Fruit fly (Drosophila melanogaster) whole organism, prepupa: ENCODE results near the gene ppk23.

ENCODE experiments used
- CG10631 ChIP-seq: fragments of 200-800 bp; sonication (Bioruptor generic); optimal IDR thresholded peaks from 2 replicates; lab custom pipeline; 2016; ENCODE audit warnings: missing biosample characterization, missing genetic modification characterization
- CG10669 ChIP-seq: fragments of 200-800 bp; sonication (Bioruptor generic); optimal IDR thresholded peaks from 3 replicates; lab custom pipeline; 2018; ENCODE audit warnings: missing biosample characterization, mild to moderate bottlenecking, missing genetic modification characterization, moderate library complexity
- CG11294 ChIP-seq: fragments of 200-800 bp; sonication (Bioruptor generic); IDR thresholded peaks from 2 replicates; pipeline ENCODE4 v1.3.6; 2022; ENCODE audit warnings: missing biosample characterization, missing genetic modification characterization
- CG11902 ChIP-seq: fragments of 200-800 bp; sonication (Bioruptor generic); optimal IDR thresholded peaks from 3 replicates; lab custom pipeline; 2016; ENCODE audit warnings: missing biosample characterization, missing genetic modification characterization
- CG15336 ChIP-seq: fragments of 200-800 bp; sonication (Bioruptor generic); IDR thresholded peaks from 2 replicates; pipeline ENCODE4 v1.3.6; 2022; ENCODE audit warnings: missing biosample characterization, missing genetic modification characterization
- CG16779 ChIP-seq: fragments of 200-800 bp; sonication (Bioruptor generic); optimal IDR thresholded peaks from 3 replicates; lab custom pipeline; 2017; ENCODE audit warnings: missing biosample characterization, mild to moderate bottlenecking, missing genetic modification characterization
- CG31627 ChIP-seq: fragments of 200-800 bp; sonication (Bioruptor generic); optimal IDR thresholded peaks from 3 replicates; lab custom pipeline; 2016; ENCODE audit warnings: missing biosample characterization, missing genetic modification characterization
- CG32006 ChIP-seq: fragments of 200-800 bp; sonication (Bioruptor generic); optimal IDR thresholded peaks from 3 replicates; lab custom pipeline; 2017; ENCODE audit warnings: missing biosample characterization, mild to moderate bottlenecking, missing genetic modification characterization
- CG34406 ChIP-seq: fragments of 200-800 bp; sonication (Bioruptor generic); optimal IDR thresholded peaks from 3 replicates; lab custom pipeline; 2016; ENCODE audit warnings: missing biosample characterization, missing genetic modification characterization
- CG3919 ChIP-seq: fragments of 200-800 bp; sonication (Bioruptor generic); optimal IDR thresholded peaks from 3 replicates; lab custom pipeline; 2016; ENCODE audit warnings: missing biosample characterization, missing genetic modification characterization
- CG4318 ChIP-seq: fragments of 200-800 bp; sonication (Bioruptor generic); optimal IDR thresholded peaks from 3 replicates; lab custom pipeline; 2017; ENCODE audit warnings: missing biosample characterization, mild to moderate bottlenecking, missing genetic modification characterization
- CG6163 ChIP-seq: fragments of 200-800 bp; sonication (Bioruptor generic); IDR thresholded peaks from 3 replicates; pipeline ENCODE4 v1.3.6; 2022; ENCODE audit warnings: missing biosample characterization, missing genetic modification characterization
- CG6276 ChIP-seq: fragments of 200-800 bp; sonication (Bioruptor generic); optimal IDR thresholded peaks from 2 replicates; lab custom pipeline; 2017; ENCODE audit warnings: missing biosample characterization, mild to moderate bottlenecking, missing genetic modification characterization
- CG6792 ChIP-seq: fragments of 200-800 bp; sonication (Bioruptor generic); optimal IDR thresholded peaks from 3 replicates; lab custom pipeline; 2016; ENCODE audit warnings: missing biosample characterization, missing genetic modification characterization
- CG6854 ChIP-seq: fragments of 200-800 bp; sonication (Bioruptor generic); optimal IDR thresholded peaks from 2 replicates; lab custom pipeline; 2017; ENCODE audit warnings: missing biosample characterization, mild to moderate bottlenecking, missing genetic modification characterization
- CG7368 ChIP-seq: fragments of 200-800 bp; sonication (Bioruptor generic); optimal IDR thresholded peaks from 3 replicates; lab custom pipeline; 2016; ENCODE audit warnings: missing biosample characterization, missing genetic modification characterization
- CG8119 ChIP-seq: fragments of 200-800 bp; sonication (Bioruptor generic); IDR thresholded peaks from 3 replicates; pipeline ENCODE4 v1.3.6; 2022; ENCODE audit warnings: missing biosample characterization, missing genetic modification characterization
- CG8319 ChIP-seq: fragments of 200-800 bp; sonication (Bioruptor generic); optimal IDR thresholded peaks from 3 replicates; lab custom pipeline; 2016; ENCODE audit warnings: missing biosample characterization, missing genetic modification characterization
- CG8632 ChIP-seq: fragments of 200-800 bp; sonication (Bioruptor generic); optimal IDR thresholded peaks from 3 replicates; lab custom pipeline; 2016; ENCODE audit warnings: missing biosample characterization, missing genetic modification characterization
- CG9139 ChIP-seq: fragments of 200-800 bp; sonication (Bioruptor generic); optimal IDR thresholded peaks from 3 replicates; lab custom pipeline; 2017; ENCODE audit warnings: missing biosample characterization, mild to moderate bottlenecking, missing genetic modification characterization
- Eip75B ChIP-seq: fragments of 200-800 bp; sonication (Bioruptor generic); optimal IDR thresholded peaks from 3 replicates; lab custom pipeline; 2016; ENCODE audit warnings: missing biosample characterization, missing genetic modification characterization
- Eip78C ChIP-seq: fragments of 200-800 bp; sonication (Bioruptor generic); peaks from one replicate; lab custom pipeline; 2016; ENCODE audit warnings: missing biosample characterization, missing genetic modification characterization
- Ets21C ChIP-seq: fragments of 200-800 bp; sonication (Bioruptor generic); optimal IDR thresholded peaks from 3 replicates; lab custom pipeline; 2016; ENCODE audit warnings: missing biosample characterization, missing genetic modification characterization
- Ets96B ChIP-seq: fragments of 200-800 bp; optimal IDR thresholded peaks from 2 replicates; lab custom pipeline; 2019; ENCODE audit warnings: missing biosample characterization, mild to moderate bottlenecking, missing genetic modification characterization, moderate library complexity
- Hr38 ChIP-seq: sonication (Bioruptor generic); optimal IDR thresholded peaks from 2 replicates; lab custom pipeline; 2016; ENCODE audit warnings: missing biosample characterization, missing genetic modification characterization
- Hr39 ChIP-seq: fragments of 200-800 bp; sonication (Bioruptor generic); optimal IDR thresholded peaks from 2 replicates; lab custom pipeline; 2016; ENCODE audit warnings: missing biosample characterization, missing genetic modification characterization
- Lpt ChIP-seq: fragments of 200-800 bp; sonication (Bioruptor generic); optimal IDR thresholded peaks from 3 replicates; lab custom pipeline; 2016; ENCODE audit warnings: missing biosample characterization, missing genetic modification characterization
- Met ChIP-seq: fragments of 200-800 bp; sonication (Bioruptor generic); optimal IDR thresholded peaks from 3 replicates; lab custom pipeline; 2016; ENCODE audit warnings: missing biosample characterization, missing genetic modification characterization
- OdsH ChIP-seq: fragments of 200-800 bp; sonication (Bioruptor generic); optimal IDR thresholded peaks from 3 replicates; lab custom pipeline; 2016; ENCODE audit warnings: missing biosample characterization, missing genetic modification characterization
- Smox ChIP-seq: fragments of 200-800 bp; sonication (Bioruptor generic); optimal IDR thresholded peaks from 3 replicates; lab custom pipeline; 2016; ENCODE audit warnings: missing biosample characterization, missing genetic modification characterization
- Sox14 ChIP-seq: fragments of 200-800 bp; sonication (Bioruptor generic); optimal IDR thresholded peaks from 3 replicates; lab custom pipeline; 2016; ENCODE audit warnings: missing biosample characterization, missing genetic modification characterization
- achi ChIP-seq: fragments of 200-800 bp; sonication (Bioruptor generic); optimal IDR thresholded peaks from 3 replicates; lab custom pipeline; 2016; ENCODE audit warnings: missing biosample characterization, missing genetic modification characterization
- acj6 ChIP-seq: fragments of 200-800 bp; sonication (Bioruptor generic); optimal IDR thresholded peaks from 3 replicates; lab custom pipeline; 2016; ENCODE audit warnings: missing biosample characterization, missing genetic modification characterization
- cyc ChIP-seq: fragments of 200-800 bp; sonication (Bioruptor generic); optimal IDR thresholded peaks from 3 replicates; lab custom pipeline; 2016; ENCODE audit warnings: missing biosample characterization, missing genetic modification characterization
- dac ChIP-seq: fragments of 200-800 bp; sonication (Bioruptor generic); optimal IDR thresholded peaks from 2 replicates; lab custom pipeline; 2017; ENCODE audit warnings: missing biosample characterization, mild to moderate bottlenecking, missing genetic modification characterization
- dsx ChIP-seq: fragments of 200-800 bp; optimal IDR thresholded peaks from 3 replicates; lab custom pipeline; 2019; ENCODE audit warnings: missing biosample characterization, mild to moderate bottlenecking, missing genetic modification characterization, moderate library complexity; ENCODE audit not compliant: poor library complexity, severe bottlenecking
- eg ChIP-seq: fragments of 200-800 bp; sonication (Bioruptor generic); IDR thresholded peaks from 3 replicates; pipeline ENCODE4 v1.3.6; 2022; ENCODE audit warnings: missing biosample characterization, missing genetic modification characterization
- fd85E ChIP-seq: fragments of 200-800 bp; sonication (Bioruptor generic); optimal IDR thresholded peaks from 3 replicates; lab custom pipeline; 2016; ENCODE audit warnings: missing biosample characterization, missing genetic modification characterization
- fkh ChIP-seq: fragments of 200-800 bp; sonication (Bioruptor generic); optimal IDR thresholded peaks from 3 replicates; lab custom pipeline; 2017; ENCODE audit warnings: missing biosample characterization, mild to moderate bottlenecking, missing genetic modification characterization, moderate library complexity
- lz ChIP-seq: fragments of 200-800 bp; sonication (Bioruptor generic); optimal IDR thresholded peaks from 3 replicates; lab custom pipeline; 2016; ENCODE audit warnings: missing biosample characterization, missing genetic modification characterization
- net ChIP-seq: fragments of 200-800 bp; sonication (Bioruptor generic); optimal IDR thresholded peaks from 3 replicates; lab custom pipeline; 2016; ENCODE audit warnings: missing biosample characterization, missing genetic modification characterization
- salr ChIP-seq, 2 experiments: fragments of 200-800 bp; sonication (Bioruptor generic); optimal IDR thresholded peaks; 3 replicates each; lab custom pipeline; 2016 to 2018; ENCODE audit warnings: missing biosample characterization in 2 of 2, missing genetic modification characterization in 2 of 2, mild to moderate bottlenecking in 1 of 2
- spab ChIP-seq: fragments of 200-800 bp; sonication (Bioruptor generic); optimal IDR thresholded peaks from 2 replicates; lab custom pipeline; 2017; ENCODE audit warnings: missing biosample characterization, mild to moderate bottlenecking, missing genetic modification characterization, missing genetic modification reagents
- ss ChIP-seq, 2 experiments: fragments of 200-800 bp; sonication (Bioruptor generic); optimal IDR thresholded peaks; 2 replicates in 1 of 2; 3 replicates in 1 of 2; lab custom pipeline; 2017 to 2018; ENCODE audit warnings: mild to moderate bottlenecking in 2 of 2, missing biosample characterization in 2 of 2, missing genetic modification characterization in 2 of 2, moderate library complexity in 1 of 2
- svp ChIP-seq: fragments of 200-800 bp; sonication (Bioruptor generic); peaks from one replicate; lab custom pipeline; 2016; ENCODE audit warnings: missing biosample characterization, missing genetic modification characterization
- topi ChIP-seq: fragments of 200-800 bp; sonication (Bioruptor generic); optimal IDR thresholded peaks from 3 replicates; lab custom pipeline; 2016; ENCODE audit warnings: missing biosample characterization, missing genetic modification characterization

ppk23 gene

dm6 chrX:17579782-17580451, 10.9 kb upstream of the ppk23 start, which contains the start of gene CG12991 (continued):
- TF ChIP-seq CG10631 (no peak), Hr39 (GFP tag; lab: Kevin White, UChicago) (no peak), Eip78C (GFP tag; lab: Kevin White, UChicago) (peak; percentile 62), dsx (peak; percentile 10), CG4318 (no peak), CG6163 (0 out of 3 replicates have a peak, but pooled peaks have one; percentile 19), CG8632 (no peak), CG6276 (GFP tag; lab: Kevin White, UChicago) (peak; percentile 42)

- TF ChIP-seq spab (GFP tag; lab: Kevin White, UChicago) (no peak), Ets96B (tag; lab: Kevin White, UChicago) (no peak), Eip78C (GFP tag; lab: Kevin White, UChicago) (no peak), CG10631 (no peak), CG8319 (GFP tag; lab: Kevin White, UChicago) (no peak), CG6276 (GFP tag; lab: Kevin White, UChicago) (no peak), fd85E (GFP tag; lab: Kevin White, UChicago) (no peak), dac (GFP tag; lab: Kevin White, UChicago) (no peak), CG16779 (tag; lab: Kevin White, UChicago) (no peak), Sox14 (no peak), CG6854 (GFP tag; lab: Kevin White, UChicago) (peak; percentile 2), acj6 (GFP tag; lab: Kevin White, UChicago) (no peak), Ets21C (GFP tag; lab: Kevin White, UChicago) (no peak), Met (GFP tag; lab: Kevin White, UChicago) (no peak), CG31627 (no peak), CG32006 (GFP tag; lab: Kevin White, UChicago) (no peak), dsx (no peak), achi (no peak), CG15336 (GFP tag; lab: Robert Waterston, UW) (peak; percentile 17; the same call in 1 of the 2 replicates), CG7368 (GFP tag; lab: Kevin White, UChicago) (no peak), lz (GFP tag; lab: Kevin White, UChicago) (no peak), ss (GFP tag; optimal IDR thresholded peaks at IDR 0.05; lab: Kevin White, UChicago) (peak; percentile 31 to 32), cyc (no peak), svp (GFP tag; lab: Kevin White, UChicago) (peak; percentile 49), net (GFP tag; lab: Kevin White, UChicago) (peak; percentile 25), CG8119 (GFP tag; lab: Robert Waterston, UW) (no peak), Smox (no peak), CG9139 (GFP tag; lab: Kevin White, UChicago) (no peak), eg (GFP tag; lab: Robert Waterston, UW) (no peak), Hr38 (GFP tag; lab: Kevin White, UChicago) (no peak), CG11294 (GFP tag; lab: Robert Waterston, UW) (no peak), topi (GFP tag; lab: Kevin White, UChicago) (no peak), CG11902 (no peak), Lpt (no peak), CG10669 (GFP tag; lab: Kevin White, UChicago) (no peak), Hr39 (GFP tag; lab: Kevin White, UChicago) (no peak), salr (GFP tag; optimal IDR thresholded peaks at IDR 0.05; lab: Kevin White, UChicago) (no peak), Eip75B (no peak), fkh (GFP tag; lab: Kevin White, UChicago) (no peak), CG34406 (no peak), CG6792 (GFP tag; lab: Kevin White, UChicago) (no peak), CG3919 (GFP tag; lab: Kevin White, UChicago) (no peak), OdsH (GFP tag; lab: Kevin White, UChicago) (no peak), CG6163 (no peak)
These were observed 10.1 kb upstream of the ppk23 start, which contains the start of gene Ankle2 for dm6 chrX:17578869-17579781. Gene Ankle2 (minus strand): TSS chrX:17579229.
